Worm (Caenorhabditis elegans) whole organism, young adult: ENCODE results near the gene ZK354.9.
"Not testable (repeated sequence)": the region's sequence is repeated elsewhere in the genome, so short reads cannot be mapped to it uniquely, and the experiment has no call there.

Source experiments
- F52B5.7 ChIP-seq: sonication (generic microtip); optimal IDR thresholded peaks from 2 replicates; lab custom pipeline; 2016; ENCODE audit warnings: mild to moderate bottlenecking, missing genetic modification characterization, missing compliant biosample characterization
- Y56A3A.18 ChIP-seq: fragments of 200-800 bp; sonication (Bioruptor generic); IDR thresholded peaks from 2 replicates; pipeline ENCODE4 v1.3.6; 2022; ENCODE audit warnings: missing genetic modification reagents, missing genetic modification characterization, missing compliant biosample characterization
- ama-1 ChIP-seq, 3 experiments: fragments of 150-350 bp in 1 of 3; sonication (generic microtip) in 2 of 3; optimal IDR thresholded peaks; 2 replicates each; lab custom pipeline; 2014 to 2018; ENCODE audit warnings: missing biosample characterization in 2 of 3, missing genetic modification characterization in 2 of 3, missing genetic modification reagents in 2 of 3
- attf-3 ChIP-seq: fragments of 200-800 bp; sonication (Bioruptor generic); conservative IDR thresholded peaks from 2 replicates; pipeline ENCODE4 v1.3.6; 2022; ENCODE audit warnings: missing genetic modification reagents, missing genetic modification characterization, missing compliant biosample characterization
- bed-1 ChIP-seq: fragments of 200-800 bp; sonication (Bioruptor generic); IDR thresholded peaks from 2 replicates; pipeline ENCODE4 v1.3.6; 2022; ENCODE audit warnings: missing genetic modification reagents, missing genetic modification characterization, missing compliant biosample characterization
- bed-2 ChIP-seq: fragments of 200-800 bp; sonication (Bioruptor generic); IDR thresholded peaks from 2 replicates; pipeline ENCODE4 v1.3.6; 2022; ENCODE audit warnings: missing genetic modification reagents, missing genetic modification characterization, missing compliant biosample characterization
- ceh-27 ChIP-seq: fragments of 200-800 bp; sonication (Bioruptor generic); optimal IDR thresholded peaks from 2 replicates; lab custom pipeline; 2018; ENCODE audit warnings: mild to moderate bottlenecking, missing genetic modification characterization, moderate library complexity, missing compliant biosample characterization
- ceh-40 ChIP-seq: fragments of 200-800 bp; sonication (Bioruptor generic); IDR thresholded peaks from 2 replicates; pipeline ENCODE4 v1.3.6; 2022; ENCODE audit warnings: missing genetic modification characterization, missing compliant biosample characterization
- hrde-1 ChIP-seq: sonication (generic microtip); optimal IDR thresholded peaks from 2 replicates; lab custom pipeline; 2016; ENCODE audit warnings: missing genetic modification characterization, mild to moderate bottlenecking, missing compliant biosample characterization, moderate library complexity, missing genotype, missing genetic modification reagents, borderline replicate concordance
- let-526 ChIP-seq: fragments of 200-800 bp; sonication (Bioruptor generic); IDR thresholded peaks from 2 replicates; pipeline ENCODE4 v1.3.6; 2022; ENCODE audit warnings: missing genetic modification reagents, missing genetic modification characterization, missing compliant biosample characterization
- let-607 ChIP-seq, 2 experiments: fragments of 200-800 bp in 1 of 2; sonication (Bioruptor generic) in 1 of 2; sonication (generic microtip) in 1 of 2; optimal IDR thresholded peaks; 2 replicates each; lab custom pipeline; 2016 to 2018; ENCODE audit warnings: mild to moderate bottlenecking in 2 of 2, missing compliant biosample characterization in 2 of 2, missing genetic modification characterization in 2 of 2, moderate library complexity in 2 of 2, missing genotype in 1 of 2
- rec-8 ChIP-seq, 2 experiments: sonication (generic microtip); optimal IDR thresholded peaks; 2 replicates each; lab custom pipeline; 2016; ENCODE audit warnings: mild to moderate bottlenecking in 2 of 2, missing genetic modification characterization in 2 of 2, missing genetic modification reagents in 2 of 2, missing genotype in 2 of 2, missing biosample characterization in 1 of 2, missing compliant biosample characterization in 1 of 2, moderate library complexity in 1 of 2
- snpc-3.4 ChIP-seq: sonication (generic microtip); optimal IDR thresholded peaks from 2 replicates; lab custom pipeline; 2017; ENCODE audit warnings: missing genetic modification characterization, mild to moderate bottlenecking, missing compliant biosample characterization, antibody characterized with exemption, moderate library complexity, missing genotype, missing genetic modification reagents
- unc-62 ChIP-seq: fragments of 150-350 bp; optimal IDR thresholded peaks from 2 replicates; lab custom pipeline; 2014; ENCODE audit warnings: missing biosample characterization, missing genetic modification reagents, missing genetic modification characterization

- not testable (repeated sequence) for TF ChIP-seq attf-3 (GFP tag; lab: Robert Waterston, UW); Y56A3A.18 (GFP tag; lab: Robert Waterston, UW); ceh-27 (GFP tag; lab: Kevin White, UChicago); ama-1 (optimal IDR thresholded peaks at IDR 0.05; lab: Kevin White, UChicago); ama-1 (GFP tag; optimal IDR thresholded peaks at IDR 0.05; lab: Kevin White, UChicago); F52B5.7 (tag; lab: Kevin White, UChicago); let-607 (tag; optimal IDR thresholded peaks at IDR 0.05; lab: Kevin White, UChicago); bed-1 (GFP tag; lab: Robert Waterston, UW); bed-2 (GFP tag; lab: Robert Waterston, UW); rec-8 (tag; optimal IDR thresholded peaks at IDR 0.05; lab: Kevin White, UChicago); ceh-40 (GFP tag; lab: Robert Waterston, UW); hrde-1 (tag; lab: Kevin White, UChicago); unc-62; let-526 (GFP tag; lab: Robert Waterston, UW); snpc-3.4
These were observed 42.7 kb upstream of the ZK354.9 start, which contains the start of gene gba-4 for ce11 chrIV:5350480-5351193.
